Worm (Caenorhabditis elegans): Measurements from ENCODE around the gene C15C8.5.

Gene C15C8.5

ce11 chrV:12784861-12785260 lies 37.1 kb downstream of the C15C8.5 start, which contains the start of gene sre-20:
Gene sre-20, minus strand, starts transcription at chrV:12784961.
- no peak for TF ChIP-seq nhr-2 (tag; optimal IDR thresholded peaks at IDR 0.05)

DNA sequence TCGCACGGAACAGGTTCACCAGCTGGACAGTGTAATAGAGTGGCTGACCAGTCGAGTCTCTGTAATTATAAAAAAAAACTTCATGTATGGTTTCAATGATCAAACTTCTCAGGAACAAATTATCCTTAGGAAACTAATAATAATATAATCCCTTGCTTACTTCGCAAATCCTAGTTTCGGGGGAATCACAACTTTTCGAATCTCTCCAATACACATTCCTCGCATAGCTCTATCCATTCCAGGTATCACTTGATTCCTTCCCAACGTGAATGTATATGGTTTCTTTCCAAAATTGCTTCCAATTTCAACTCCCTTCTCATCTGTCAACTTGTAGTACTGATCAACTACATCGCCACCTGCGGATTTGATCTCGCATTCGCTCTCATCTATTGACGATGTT lies 38.5 kb downstream of the C15C8.5 start:
- TF ChIP-seq bed-3 (GFP tag; optimal IDR thresholded peaks at IDR 0.05) (no peak), mep-1 (tag; optimal IDR thresholded peaks at IDR 0.05) (no peak)

- TF ChIP-seq snpc-4 (tag; optimal IDR thresholded peaks at IDR 0.05) (no peak), mab-5 (tag; optimal IDR thresholded peaks at IDR 0.05) (no peak), ces-1 (GFP tag; optimal IDR thresholded peaks at IDR 0.05) (no peak)
Measured at ce11 chrV:12787026-12787425, 39.2 kb downstream of the C15C8.5 start, which contains the start of gene fkb-4. Gene fkb-4, minus strand, starts transcription at chrV:12787126.

DNA sequence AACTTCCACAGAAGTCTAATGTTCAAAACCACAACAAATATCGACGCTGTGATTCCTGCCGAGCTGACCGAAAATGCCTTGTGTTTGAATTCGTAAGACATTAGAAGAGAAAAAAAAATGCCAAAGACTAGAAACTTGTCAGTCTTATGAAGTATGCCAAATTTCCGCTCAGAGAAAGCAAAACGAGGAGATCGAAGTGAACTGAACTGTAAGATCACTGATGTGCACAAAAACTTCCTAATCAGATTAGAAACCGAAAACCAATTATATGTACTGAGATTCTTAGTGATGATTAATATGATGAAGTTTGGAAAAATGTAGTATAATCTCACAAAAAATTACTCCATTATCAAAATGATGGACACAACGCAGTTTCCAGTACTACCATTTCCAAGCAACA lies 40.6 kb downstream of the C15C8.5 start, which contains the start of gene srbc-44:
TSS of gene srbc-44 (minus strand) at position 101 of the 400 bp plus-strand sequence.
- TF ChIP-seq unc-120 (tag; optimal IDR thresholded peaks at IDR 0.05; ENCODE audit: poor library complexity, severe bottlenecking) (no peak), sptf-1 (tag; optimal IDR thresholded peaks at IDR 0.05) (no peak), ceh-39 (tag; optimal IDR thresholded peaks at IDR 0.05) (no peak)

- no peak for TF ChIP-seq lin-32 (GFP tag; optimal IDR thresholded peaks at IDR 0.05)
- no peak for TF ChIP-seq ces-1 (GFP tag; optimal IDR thresholded peaks at IDR 0.05)
- no peak for TF ChIP-seq ceh-39 (tag; optimal IDR thresholded peaks at IDR 0.05)
- TF ChIP-seq ceh-83 (GFP tag; optimal IDR thresholded peaks at IDR 0.05) = no peak
- no peak for TF ChIP-seq nhr-2 (tag; optimal IDR thresholded peaks at IDR 0.05)
- TF ChIP-seq bed-3 (GFP tag; optimal IDR thresholded peaks at IDR 0.05) = no peak
- TF ChIP-seq sem-2 (GFP tag; optimal IDR thresholded peaks at IDR 0.05) = no peak
- no peak for TF ChIP-seq unc-62 (GFP tag; optimal IDR thresholded peaks at IDR 0.05)
- TF ChIP-seq drap-1 (GFP tag; optimal IDR thresholded peaks at IDR 0.05) = no peak
- no peak for TF ChIP-seq lsy-2 (tag; optimal IDR thresholded peaks at IDR 0.05)
- TF ChIP-seq blmp-1 (tag; optimal IDR thresholded peaks at IDR 0.05) = no peak
- TF ChIP-seq nhr-76 (tag; optimal IDR thresholded peaks at IDR 0.05) = no peak
- no peak for TF ChIP-seq elt-3 (tag; optimal IDR thresholded peaks at IDR 0.05)
Measured at ce11 chrV:12790188-12790587, 42.4 kb downstream of the C15C8.5 start, which contains the start of gene srbc-43. Gene srbc-43, minus strand, starts transcription at chrV:12790518.

DNA sequence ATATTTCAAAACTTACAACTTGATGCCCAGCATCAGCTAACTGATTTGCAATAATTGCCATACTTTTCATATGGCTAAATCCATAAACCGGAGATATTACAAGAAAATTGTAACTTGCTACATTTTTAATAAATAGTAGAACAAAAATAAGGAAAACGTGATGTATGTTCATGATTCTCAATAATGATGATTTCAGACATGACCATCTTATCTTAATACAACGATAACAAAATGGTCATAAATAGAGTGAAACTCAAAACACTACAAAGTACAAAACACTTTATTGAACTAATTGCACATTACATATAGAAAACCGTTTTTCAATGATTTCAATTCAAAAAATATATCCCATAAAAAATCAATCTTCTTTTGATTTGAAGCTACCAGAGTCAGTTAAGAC lies 44.9 kb downstream of the C15C8.5 start, which contains the start of gene ugt-5:
TSS of gene ugt-5 (minus strand) at position 214 of the 400 bp plus-strand sequence.
- no peak for TF ChIP-seq M03D4.4 (tag; optimal IDR thresholded peaks at IDR 0.05)
- TF ChIP-seq cnd-1 (tag; optimal IDR thresholded peaks at IDR 0.05) = no peak
- no peak for TF ChIP-seq elt-3 (tag; optimal IDR thresholded peaks at IDR 0.05)
- TF ChIP-seq nhr-237 (tag; optimal IDR thresholded peaks at IDR 0.05) = no peak
- no peak for TF ChIP-seq snpc-4 (tag; optimal IDR thresholded peaks at IDR 0.05)
- no peak for TF ChIP-seq nhr-12 (tag; optimal IDR thresholded peaks at IDR 0.05)
- no peak for TF ChIP-seq sptf-1 (tag; optimal IDR thresholded peaks at IDR 0.05)
- TF ChIP-seq zip-8 (tag; optimal IDR thresholded peaks at IDR 0.05) = no peak
- no peak for TF ChIP-seq lin-32 (GFP tag; optimal IDR thresholded peaks at IDR 0.05)
- no peak for TF ChIP-seq mep-1 (tag; optimal IDR thresholded peaks at IDR 0.05)
- TF ChIP-seq flh-1 (GFP tag; optimal IDR thresholded peaks at IDR 0.05) = no peak
- no peak for TF ChIP-seq ces-1 (GFP tag; optimal IDR thresholded peaks at IDR 0.05)
- TF ChIP-seq mab-5 (tag; optimal IDR thresholded peaks at IDR 0.05) = no peak

- no peak for TF ChIP-seq M03D4.4 (tag; optimal IDR thresholded peaks at IDR 0.05)
- no peak for TF ChIP-seq elt-1 (tag; optimal IDR thresholded peaks at IDR 0.05; ENCODE audit: borderline replicate concordance, insufficient read depth)
- no peak for TF ChIP-seq bed-3 (GFP tag; optimal IDR thresholded peaks at IDR 0.05)
- TF ChIP-seq unc-120 (tag; optimal IDR thresholded peaks at IDR 0.05; ENCODE audit: poor library complexity, severe bottlenecking) = no peak
- TF ChIP-seq ces-1 (GFP tag; optimal IDR thresholded peaks at IDR 0.05) = no peak
- no peak for TF ChIP-seq ham-2 (GFP tag; optimal IDR thresholded peaks at IDR 0.05)
- no peak for TF ChIP-seq hlh-1 (tag; optimal IDR thresholded peaks at IDR 0.05)
- TF ChIP-seq mls-2 (tag; optimal IDR thresholded peaks at IDR 0.05) = no peak
- no peak for TF ChIP-seq nhr-28 (tag; optimal IDR thresholded peaks at IDR 0.05)
- no peak for TF ChIP-seq mab-5 (tag; optimal IDR thresholded peaks at IDR 0.05)
- no peak for TF ChIP-seq ceh-83 (GFP tag; optimal IDR thresholded peaks at IDR 0.05)
- TF ChIP-seq unc-62 (GFP tag; optimal IDR thresholded peaks at IDR 0.05) = no peak
- TF ChIP-seq pha-4 (tag; optimal IDR thresholded peaks at IDR 0.05) = no peak
- TF ChIP-seq elt-3 (tag; optimal IDR thresholded peaks at IDR 0.05) = no peak
- no peak for TF ChIP-seq nhr-12 (tag; optimal IDR thresholded peaks at IDR 0.05)
- TF ChIP-seq blmp-1 (tag; optimal IDR thresholded peaks at IDR 0.05) = no peak
- TF ChIP-seq lin-13 (tag; optimal IDR thresholded peaks at IDR 0.05) = no peak
- no peak for TF ChIP-seq snpc-4 (tag; optimal IDR thresholded peaks at IDR 0.05)
Measured at ce11 chrV:12795196-12795595, 47.4 kb downstream of the C15C8.5 start, which contains the start of gene ugt-4. Gene ugt-4, minus strand, starts transcription at chrV:12795336.
